Fruit fly (Drosophila melanogaster) whole organism, adult: ENCODE results near the gene Hrs.

Source experiments
- CG11617 ChIP-seq: fragments of 200-800 bp; sonication (Bioruptor generic); optimal IDR thresholded peaks from 2 replicates; lab custom pipeline; 2017; ENCODE audit warnings: mild to moderate bottlenecking, missing biosample characterization, missing genetic modification reagents, missing genetic modification characterization
- CG12768 ChIP-seq: fragments of 200-800 bp; sonication (Bioruptor generic); optimal IDR thresholded peaks from 2 replicates; lab custom pipeline; 2017; ENCODE audit warnings: missing biosample characterization, missing genetic modification characterization, mild to moderate bottlenecking, moderate library complexity, missing genetic modification reagents
- CG14711 ChIP-seq: fragments of 200-800 bp; sonication (Bioruptor generic); optimal IDR thresholded peaks from 2 replicates; lab custom pipeline; 2018; ENCODE audit warnings: missing biosample characterization, mild to moderate bottlenecking, missing genetic modification characterization, moderate library complexity
- CG1620 ChIP-seq: fragments of 200-800 bp; sonication (Bioruptor generic); optimal IDR thresholded peaks from 2 replicates; lab custom pipeline; 2016; ENCODE audit warnings: missing biosample characterization, missing genetic modification characterization
- CG5204 ChIP-seq: fragments of 200-800 bp; sonication (Bioruptor generic); optimal IDR thresholded peaks from 2 replicates; lab custom pipeline; 2016; ENCODE audit warnings: missing biosample characterization, missing genetic modification characterization
- CG7045 ChIP-seq: fragments of 200-800 bp; sonication (Bioruptor generic); optimal IDR thresholded peaks from 2 replicates; lab custom pipeline; 2017; ENCODE audit warnings: missing biosample characterization, mild to moderate bottlenecking, missing genetic modification characterization
- CG7101 ChIP-seq: fragments of 200-800 bp; sonication (Bioruptor generic); optimal IDR thresholded peaks from 2 replicates; lab custom pipeline; 2018; ENCODE audit warnings: missing biosample characterization, mild to moderate bottlenecking, missing genetic modification characterization, moderate library complexity
- Clk ChIP-seq: fragments of 200-800 bp; sonication (Bioruptor generic); optimal IDR thresholded peaks from 2 replicates; lab custom pipeline; 2017; ENCODE audit warnings: missing biosample characterization, missing genetic modification characterization
- Crg-1 ChIP-seq: fragments of 200-800 bp; sonication (Bioruptor generic); optimal IDR thresholded peaks from 2 replicates; lab custom pipeline; 2016; ENCODE audit warnings: missing biosample characterization, missing genetic modification characterization
- Hr96 ChIP-seq: fragments of 200-800 bp; sonication (Bioruptor generic); optimal IDR thresholded peaks from 2 replicates; lab custom pipeline; 2016; ENCODE audit warnings: missing biosample characterization, missing genetic modification characterization
- Mnt ChIP-seq: fragments of 200-800 bp; sonication (Bioruptor generic); optimal IDR thresholded peaks from 2 replicates; lab custom pipeline; 2016; ENCODE audit warnings: missing biosample characterization, mild to moderate bottlenecking, missing genetic modification characterization
- bab1 ChIP-seq: fragments of 200-800 bp; sonication (Bioruptor generic); optimal IDR thresholded peaks from 3 replicates; lab custom pipeline; 2019; ENCODE audit warnings: missing biosample characterization, mild to moderate bottlenecking, missing genetic modification characterization, moderate library complexity
- cic ChIP-seq: fragments of 200-800 bp; sonication (Bioruptor generic); optimal IDR thresholded peaks from 2 replicates; lab custom pipeline; 2017; ENCODE audit warnings: missing biosample characterization, mild to moderate bottlenecking, missing genetic modification characterization, moderate library complexity
- cnc ChIP-seq, 2 experiments: fragments of >200 bp; optimal IDR thresholded peaks; 2 replicates each; lab custom pipeline; 2017
- kay ChIP-seq: fragments of 200-800 bp; sonication (Bioruptor generic); peaks from one replicate; lab custom pipeline; 2016; ENCODE audit warnings: missing biosample characterization, missing genetic modification characterization, borderline replicate concordance
- ovo ChIP-seq: fragments of 200-800 bp; sonication (Bioruptor generic); optimal IDR thresholded peaks from 2 replicates; lab custom pipeline; 2016; ENCODE audit warnings: missing biosample characterization, missing genetic modification characterization
- pad ChIP-seq: fragments of 200-800 bp; sonication (Bioruptor generic); optimal IDR thresholded peaks from 3 replicates; lab custom pipeline; 2017; ENCODE audit warnings: missing biosample characterization, missing genetic modification characterization, mild to moderate bottlenecking, moderate library complexity, missing genetic modification reagents
- tj ChIP-seq: fragments of 200-800 bp; sonication (Bioruptor generic); optimal IDR thresholded peaks from 3 replicates; lab custom pipeline; 2017; ENCODE audit warnings: missing biosample characterization, mild to moderate bottlenecking, missing genetic modification characterization, moderate library complexity
- toe ChIP-seq: fragments of 200-800 bp; sonication (Bioruptor generic); optimal IDR thresholded peaks from 2 replicates; lab custom pipeline; 2016; ENCODE audit warnings: missing biosample characterization, missing genetic modification characterization

Gene Hrs

dm6 chr2L:2739820-2740230 lies at the start of gene Hrs:
Hrs (plus strand) TSS chr2L:2739986.
- TF ChIP-seq CG5204 (no peak), kay (GFP tag; lab: Kevin White, UChicago) (no peak), Hr96 (no peak), CG1620 (GFP tag; lab: Kevin White, UChicago) (no peak), bab1 (peak; percentile 22), pad (GFP tag; lab: Kevin White, UChicago) (no peak), tj (GFP tag; lab: Kevin White, UChicago) (peak; percentile 42), CG14711 (peak; percentile 14), cic (GFP tag; lab: Kevin White, UChicago) (peak; percentile 42), Mnt (GFP tag; lab: Kevin White, UChicago) (peak; percentile 6), cnc (optimal IDR thresholded peaks at IDR 0.05; lab: Kevin White, UChicago) (no peak), CG12768 (GFP tag; lab: Kevin White, UChicago) (no peak)

- TF ChIP-seq cnc (optimal IDR thresholded peaks at IDR 0.05; lab: Kevin White, UChicago) (no peak), CG7101 (tag; lab: Kevin White, UChicago) (no peak), tj (GFP tag; lab: Kevin White, UChicago) (no peak), CG5204 (no peak), CG11617 (GFP tag; lab: Kevin White, UChicago) (no peak), toe (GFP tag; lab: Kevin White, UChicago) (no peak), Clk (GFP tag; lab: Kevin White, UChicago) (no peak), CG7045 (GFP tag; lab: Kevin White, UChicago) (no peak), Crg-1 (GFP tag; lab: Kevin White, UChicago) (no peak), pad (GFP tag; lab: Kevin White, UChicago) (no peak)
Observed at dm6 chr2L:2696337-2696736, 43.4 kb upstream of the Hrs start, which contains the start of gene Trf5. Trf5 (minus strand) TSS chr2L:2696437.

dm6 chr2L:2720368-2720767 lies 19.4 kb upstream of the Hrs start:
- TF ChIP-seq CG7101 (tag; lab: Kevin White, UChicago) = no peak
- TF ChIP-seq Clk (GFP tag; lab: Kevin White, UChicago) = no peak
- no peak for TF ChIP-seq bab1
- no peak for TF ChIP-seq tj (GFP tag; lab: Kevin White, UChicago)
- TF ChIP-seq pad (GFP tag; lab: Kevin White, UChicago) = no peak

- TF ChIP-seq pad (GFP tag; lab: Kevin White, UChicago) (no peak), CG5204 (no peak), toe (GFP tag; lab: Kevin White, UChicago) (no peak), CG1620 (GFP tag; lab: Kevin White, UChicago) (no peak), ovo (no peak), CG12768 (GFP tag; lab: Kevin White, UChicago) (no peak), tj (GFP tag; lab: Kevin White, UChicago) (no peak), Crg-1 (GFP tag; lab: Kevin White, UChicago) (no peak), CG14711 (no peak), cnc (optimal IDR thresholded peaks at IDR 0.05; lab: Kevin White, UChicago) (no peak), Mnt (GFP tag; lab: Kevin White, UChicago) (no peak), CG7101 (tag; lab: Kevin White, UChicago) (no peak), Clk (GFP tag; lab: Kevin White, UChicago) (no peak)
Observed at dm6 chr2L:2721317-2721716, 18.5 kb upstream of the Hrs start.

dm6 chr2L:2723100-2723499 lies 16.7 kb upstream of the Hrs start:
- TF ChIP-seq CG5204 (no peak), Crg-1 (GFP tag; lab: Kevin White, UChicago) (no peak)

dm6 chr2L:2724459-2724858 lies 15.3 kb upstream of the Hrs start:
- TF ChIP-seq Mnt (GFP tag; lab: Kevin White, UChicago) (no peak), cnc (optimal IDR thresholded peaks at IDR 0.05; lab: Kevin White, UChicago) (no peak), CG1620 (GFP tag; lab: Kevin White, UChicago) (no peak), CG11617 (GFP tag; lab: Kevin White, UChicago) (no peak), Hr96 (no peak), Crg-1 (GFP tag; lab: Kevin White, UChicago) (no peak)

dm6 chr2L:2725374-2725773 lies 14.4 kb upstream of the Hrs start, which contains the start of gene CG31689:
CG31689 (plus strand) TSS chr2L:2725674.
- TF ChIP-seq CG5204 (no peak), kay (GFP tag; lab: Kevin White, UChicago) (no peak)

dm6 chr2L:2727364-2727763 lies 12.4 kb upstream of the Hrs start:
- TF ChIP-seq pad (GFP tag; lab: Kevin White, UChicago) (no peak), bab1 (no peak), CG7101 (tag; lab: Kevin White, UChicago) (no peak), kay (GFP tag; lab: Kevin White, UChicago) (no peak), CG12768 (GFP tag; lab: Kevin White, UChicago) (no peak), CG7045 (GFP tag; lab: Kevin White, UChicago) (no peak), Mnt (GFP tag; lab: Kevin White, UChicago) (no peak), cic (GFP tag; lab: Kevin White, UChicago) (no peak), CG5204 (no peak), Crg-1 (GFP tag; lab: Kevin White, UChicago) (no peak), cnc (optimal IDR thresholded peaks at IDR 0.05; lab: Kevin White, UChicago) (no peak), toe (GFP tag; lab: Kevin White, UChicago) (no peak), CG11617 (GFP tag; lab: Kevin White, UChicago) (no peak), ovo (no peak), CG1620 (GFP tag; lab: Kevin White, UChicago) (no peak), Hr96 (no peak), Clk (GFP tag; lab: Kevin White, UChicago) (no peak), tj (GFP tag; lab: Kevin White, UChicago) (no peak)
